Worm (Caenorhabditis elegans): ENCODE results near the gene H03A11.13.

Gene H03A11.13

DNA sequence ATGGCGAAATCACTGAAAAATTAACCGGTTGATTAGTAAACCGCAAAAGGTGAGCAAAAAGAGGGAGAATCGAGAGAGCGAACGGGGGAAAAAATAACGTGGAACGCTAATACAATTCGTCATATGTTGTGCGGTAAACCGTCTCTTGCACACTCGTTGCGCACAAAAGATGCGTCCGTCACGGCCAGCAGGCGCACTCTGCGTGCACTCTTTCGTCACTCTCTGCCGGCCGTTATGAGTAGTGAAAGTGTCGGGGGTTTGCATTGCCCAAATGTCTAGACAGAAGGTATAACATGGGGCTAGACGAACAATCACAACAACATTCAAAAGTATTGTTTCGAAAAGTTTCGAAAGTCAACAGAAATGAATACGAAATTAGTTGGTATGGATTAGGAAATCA lies 31.6 kb downstream of the H03A11.13 start, which contains the start of gene pkhm-2 (continued):
- TF ChIP-seq lin-13 (GFP tag; optimal IDR thresholded peaks at IDR 0.05) (peak; percentile 85), skn-1 (tag; optimal IDR thresholded peaks at IDR 0.05) (peak; percentile 79), nhr-19 (GFP tag; conservative IDR thresholded peaks at IDR 0.05) (peak; percentile 93), nhr-237 (tag; optimal IDR thresholded peaks at IDR 0.05) (peak; percentile 76), fos-1 (tag; optimal IDR thresholded peaks at IDR 0.05) (peak; percentile 73), C04F5.9 (tag; optimal IDR thresholded peaks at IDR 0.05) (peak; percentile 47), zag-1 (tag; optimal IDR thresholded peaks at IDR 0.05) (no peak), unc-30 (tag; optimal IDR thresholded peaks at IDR 0.05) (no peak), egl-13 (tag; optimal IDR thresholded peaks at IDR 0.05) (peak; percentile 87), egl-27 (tag; optimal IDR thresholded peaks at IDR 0.05) (no peak), zip-4 (GFP tag; optimal IDR thresholded peaks at IDR 0.05) (peak; percentile 85), ceh-8 (GFP tag; optimal IDR thresholded peaks at IDR 0.05) (peak; percentile 68), nhr-76 (tag; optimal IDR thresholded peaks at IDR 0.05) (no peak), ets-5 (GFP tag; IDR thresholded peaks at IDR 0.05) (no peak), nhr-71 (tag; optimal IDR thresholded peaks at IDR 0.05) (peak; percentile 94), nhr-28 (tag; optimal IDR thresholded peaks at IDR 0.05) (no peak), tbx-2 (tag; optimal IDR thresholded peaks at IDR 0.05) (peak; percentile 89), isw-1 (GFP tag; IDR thresholded peaks at IDR 0.05) (peak; percentile 76), C34B4.2 (tag; optimal IDR thresholded peaks at IDR 0.05) (no peak), vab-15 (tag; optimal IDR thresholded peaks at IDR 0.05) (no peak), nhr-85 (tag) (peak; percentile 97), unc-86 (tag; optimal IDR thresholded peaks at IDR 0.05) (peak; percentile 84), nhr-20 (tag; optimal IDR thresholded peaks at IDR 0.05) (peak; percentile 94), sup-37 (GFP tag; optimal IDR thresholded peaks at IDR 0.05) (peak; percentile 73), fkh-10 (GFP tag; optimal IDR thresholded peaks at IDR 0.05) (peak; percentile 46), nhr-12 (tag; optimal IDR thresholded peaks at IDR 0.05) (no peak), grh-1 (GFP tag; IDR thresholded peaks at IDR 0.05) (peak; percentile 92), ces-1 (GFP tag; optimal IDR thresholded peaks at IDR 0.05) (no peak), unc-98 (GFP tag; IDR thresholded peaks at IDR 0.05) (no peak), ceh-63 (GFP tag; optimal IDR thresholded peaks at IDR 0.05) (no peak), Y116A8C.19 (tag; optimal IDR thresholded peaks at IDR 0.05; ENCODE audit: borderline replicate concordance) (no peak), ceh-90 (tag; optimal IDR thresholded peaks at IDR 0.05) (no peak)

DNA sequence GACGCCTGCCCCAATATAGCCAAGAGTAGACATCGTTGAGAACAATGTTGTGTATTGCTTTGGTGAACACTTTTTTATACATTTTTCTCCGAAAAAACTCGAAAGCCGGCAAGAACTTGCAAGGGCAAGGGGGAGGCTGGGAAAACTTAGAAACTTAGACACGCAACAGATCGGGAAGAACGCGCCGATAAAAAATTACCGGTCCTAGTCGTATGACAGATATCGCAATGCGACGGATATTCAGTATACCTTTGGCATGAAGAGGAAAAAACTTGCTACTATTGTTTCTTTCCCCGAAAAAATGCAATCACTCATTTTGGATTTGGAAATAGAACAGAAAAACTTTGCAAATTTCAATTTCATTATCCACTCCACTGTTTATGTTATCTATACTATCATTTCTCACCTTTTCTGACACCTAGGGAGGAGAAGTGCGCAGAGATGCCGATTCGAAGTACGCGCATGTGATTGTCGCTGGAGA lies 36.6 kb downstream of the H03A11.13 start, which contains the start of gene col-41:
Gene col-41 (minus strand): TSS at position 51 of the 481 bp plus-strand sequence.
- TF ChIP-seq isw-1 (GFP tag; IDR thresholded peaks at IDR 0.05) (no peak), blmp-1 (tag; optimal IDR thresholded peaks at IDR 0.05) (peak; percentile 77)

DNA sequence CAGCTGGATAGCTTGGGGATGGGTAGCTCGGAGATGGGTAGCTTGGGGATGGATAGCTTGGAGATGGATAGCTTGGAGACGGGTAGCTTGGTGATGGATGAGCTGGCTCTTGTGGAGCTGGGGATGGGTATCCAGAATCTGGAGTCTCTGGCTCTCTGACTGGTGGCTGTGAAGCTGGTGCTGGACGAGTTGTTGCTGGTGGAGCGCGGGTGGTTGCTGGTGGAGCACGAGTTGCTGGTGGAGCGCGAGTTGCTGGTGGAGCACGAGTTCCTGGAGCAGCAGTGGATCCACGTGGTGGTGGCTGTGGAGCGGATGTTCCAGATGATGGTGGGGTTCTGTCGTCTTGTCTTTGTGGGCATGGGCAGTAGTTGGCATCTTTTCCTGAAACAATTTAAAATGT lies 37.8 kb downstream of the H03A11.13 start:
- no peak for TF ChIP-seq nhr-77 (tag; optimal IDR thresholded peaks at IDR 0.05)
- peak; percentile 0 for TF ChIP-seq nhr-85 (tag)
- no peak for TF ChIP-seq hlh-4 (tag; optimal IDR thresholded peaks at IDR 0.05)

DNA sequence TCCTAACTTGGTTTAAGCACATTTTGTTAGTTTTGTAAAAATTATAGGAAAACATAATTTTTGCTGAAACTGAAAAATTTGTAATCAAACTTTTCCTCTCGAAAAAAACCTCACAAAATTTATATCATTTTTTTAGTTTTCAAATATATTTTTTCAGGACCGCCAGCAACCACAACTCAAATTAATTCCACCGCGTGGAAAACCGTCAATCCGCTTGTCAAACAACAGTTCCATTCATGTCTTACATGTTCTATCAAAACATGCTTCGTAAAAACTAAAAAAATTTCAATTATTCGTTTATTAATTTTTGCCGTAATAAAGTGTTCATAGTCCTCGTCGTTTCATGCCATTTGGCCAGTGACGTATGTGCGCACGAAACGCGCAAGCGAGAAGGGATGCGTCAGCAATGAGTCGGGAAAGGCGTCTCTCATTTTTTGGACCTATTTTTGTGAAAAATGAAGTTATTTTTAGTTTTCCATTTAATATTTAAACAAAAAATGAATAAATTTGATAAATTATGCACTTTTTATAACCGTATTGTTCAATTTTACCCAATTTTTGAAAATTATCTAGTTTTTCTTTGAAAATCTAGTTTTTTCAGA lies 39.6 kb downstream of the H03A11.13 start, which contains the start of gene ucr-2.2:
Gene ucr-2.2 (plus strand): TSS at position 602 of the 602 bp plus-strand sequence.
- TF ChIP-seq nhr-11 (tag; optimal IDR thresholded peaks at IDR 0.05) (peak; percentile 5), hpl-2 (GFP tag; optimal IDR thresholded peaks at IDR 0.05) (no peak), nhr-20 (tag; optimal IDR thresholded peaks at IDR 0.05) (peak; percentile 93), nhr-71 (tag; optimal IDR thresholded peaks at IDR 0.05) (peak; percentile 91), nhr-84 (tag; optimal IDR thresholded peaks at IDR 0.05) (no peak), mdl-1 (tag; optimal IDR thresholded peaks at IDR 0.05) (peak in 1 of 2 experiments; percentile 72), ztf-4 (tag; optimal IDR thresholded peaks at IDR 0.05) (peak; percentile 64), nhr-85 (tag) (peak; percentile 88), alr-1 (tag; optimal IDR thresholded peaks at IDR 0.05; ENCODE audit: borderline replicate concordance) (no peak), ets-5 (GFP tag; IDR thresholded peaks at IDR 0.05) (no peak), irx-1 (tag; optimal IDR thresholded peaks at IDR 0.05) (peak; percentile 81), fos-1 (tag; optimal IDR thresholded peaks at IDR 0.05) (peak; percentile 64), lsy-2 (tag; optimal IDR thresholded peaks at IDR 0.05) (peak; percentile 86 to 88), sptf-1 (tag; optimal IDR thresholded peaks at IDR 0.05) (no peak), zag-1 (tag; optimal IDR thresholded peaks at IDR 0.05) (no peak), C04F5.9 (tag; optimal IDR thresholded peaks at IDR 0.05) (peak; percentile 56), unc-30 (tag; optimal IDR thresholded peaks at IDR 0.05) (no peak), nhr-47 (tag; optimal IDR thresholded peaks at IDR 0.05) (peak; percentile 88), unc-86 (tag; optimal IDR thresholded peaks at IDR 0.05) (peak; percentile 67), C16A3.4 (tag; optimal IDR thresholded peaks at IDR 0.05) (peak; percentile 91), grh-1 (GFP tag; IDR thresholded peaks at IDR 0.05) (peak; percentile 80), lin-13 (GFP tag; optimal IDR thresholded peaks at IDR 0.05) (peak; percentile 64), isw-1 (GFP tag; IDR thresholded peaks at IDR 0.05) (peak; percentile 49), vab-15 (tag; optimal IDR thresholded peaks at IDR 0.05) (no peak), ces-1 (GFP tag; optimal IDR thresholded peaks at IDR 0.05) (no peak)
